Worm (Caenorhabditis elegans) whole organism, young adult: Measurements from ENCODE around the gene W06G6.20.

Experiments
- T26A5.8 ChIP-seq: sonication (generic microtip); optimal IDR thresholded peaks from 2 replicates; lab custom pipeline; 2016; ENCODE audit warnings: missing genetic modification characterization, missing compliant biosample characterization
- attf-5 ChIP-seq: fragments of 200-800 bp; sonication (Bioruptor generic); optimal IDR thresholded peaks from 2 replicates; lab custom pipeline; 2018; ENCODE audit warnings: mild to moderate bottlenecking, missing genetic modification characterization, missing compliant biosample characterization
- mcd-1 ChIP-seq: fragments of 200-800 bp; sonication (Bioruptor generic); IDR thresholded peaks from 2 replicates; pipeline ENCODE4 v1.3.6; 2022; ENCODE audit warnings: missing genetic modification reagents, missing genetic modification characterization, missing compliant biosample characterization
- unc-62 ChIP-seq: fragments of 150-350 bp; optimal IDR thresholded peaks from 2 replicates; lab custom pipeline; 2014; ENCODE audit warnings: missing biosample characterization, missing genetic modification reagents, missing genetic modification characterization
- xnd-1 ChIP-seq: sonication (generic microtip); optimal IDR thresholded peaks from 2 replicates; lab custom pipeline; 2016; ENCODE audit warnings: missing genotype, missing genetic modification reagents, missing genetic modification characterization, missing compliant biosample characterization

DNA sequence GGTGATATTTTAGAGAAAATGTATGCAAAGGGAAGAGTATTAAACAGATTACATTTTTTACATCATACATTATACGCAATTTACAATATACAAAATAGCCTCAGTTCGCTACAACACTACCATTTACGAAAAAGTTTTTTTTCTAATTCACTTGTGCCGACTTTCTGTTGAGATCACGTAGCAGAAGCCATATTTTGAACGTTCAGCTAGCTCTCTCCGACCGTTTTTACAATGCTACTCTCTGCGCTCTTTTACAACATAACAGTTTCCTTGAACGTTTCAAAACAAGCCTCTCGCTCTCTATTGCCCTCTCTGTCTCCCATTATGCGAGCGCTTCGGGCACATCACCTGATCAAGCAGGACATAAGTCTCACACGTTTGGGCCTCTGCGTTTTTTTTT lies 45.1 kb downstream of the W06G6.20 start, which contains the start of gene T03E6.8:
- TF ChIP-seq attf-5 (no peak), T26A5.8 (no peak), unc-62 (no peak), xnd-1 (tag; lab: Kevin White, UChicago) (no peak), mcd-1 (no peak)
